Worm (Caenorhabditis elegans) whole organism, late embryonic: Measurements from ENCODE around the gene srh-82.

ENCODE experiments used
- C08G9.2 ChIP-seq: sonication (generic microtip); optimal IDR thresholded peaks from 2 replicates; lab custom pipeline; 2016; ENCODE audit warnings: mild to moderate bottlenecking, missing genetic modification characterization, moderate library complexity, missing compliant biosample characterization
- C38D4.7 ChIP-seq: fragments of 200-800 bp; sonication (Bioruptor generic); optimal IDR thresholded peaks from 2 replicates; lab custom pipeline; 2018; ENCODE audit warnings: mild to moderate bottlenecking, missing genetic modification characterization, moderate library complexity, missing compliant biosample characterization
- T23F11.4 ChIP-seq: fragments of 200-800 bp; sonication (Bioruptor generic); optimal IDR thresholded peaks from 2 replicates; lab custom pipeline; 2018; ENCODE audit warnings: mild to moderate bottlenecking, missing genetic modification characterization, missing compliant biosample characterization
- Y22D7AL.16 ChIP-seq: sonication (generic microtip); optimal IDR thresholded peaks from 2 replicates; lab custom pipeline; 2016; ENCODE audit warnings: missing genetic modification characterization, missing compliant biosample characterization
- ahr-1 ChIP-seq: sonication (generic microtip); optimal IDR thresholded peaks from 2 replicates; lab custom pipeline; 2016; ENCODE audit warnings: missing genetic modification characterization, missing compliant biosample characterization
- ceh-14 ChIP-seq: sonication (generic microtip); optimal IDR thresholded peaks from 2 replicates; lab custom pipeline; 2016; ENCODE audit warnings: missing genotype, missing genetic modification characterization, missing compliant biosample characterization
- ceh-18 ChIP-seq: sonication (generic microtip); optimal IDR thresholded peaks from 2 replicates; lab custom pipeline; 2016; ENCODE audit warnings: missing genetic modification characterization, missing compliant biosample characterization
- ceh-22 ChIP-seq: sonication (generic microtip); optimal IDR thresholded peaks from 2 replicates; lab custom pipeline; 2017; ENCODE audit warnings: missing biosample characterization, missing genetic modification characterization
- ceh-24 ChIP-seq: sonication (generic microtip); optimal IDR thresholded peaks from 2 replicates; lab custom pipeline; 2016; ENCODE audit warnings: mild to moderate bottlenecking, missing genetic modification characterization, missing compliant biosample characterization
- ceh-6 ChIP-seq: fragments of 200-800 bp; sonication (Bioruptor generic); optimal IDR thresholded peaks from 2 replicates; lab custom pipeline; 2018; ENCODE audit warnings: mild to moderate bottlenecking, missing genetic modification characterization, missing compliant biosample characterization
- che-1 ChIP-seq: sonication (generic microtip); optimal IDR thresholded peaks from 2 replicates; lab custom pipeline; 2016; ENCODE audit warnings: mild to moderate bottlenecking, missing genetic modification characterization, missing compliant biosample characterization
- dmd-4 ChIP-seq: sonication (generic microtip); optimal IDR thresholded peaks from 2 replicates; lab custom pipeline; 2016; ENCODE audit warnings: borderline replicate concordance, missing genetic modification characterization, missing compliant biosample characterization
- dve-1 ChIP-seq: sonication (generic microtip); optimal IDR thresholded peaks from 2 replicates; lab custom pipeline; 2017; ENCODE audit warnings: antibody characterized with exemption, mild to moderate bottlenecking, missing genetic modification characterization, missing compliant biosample characterization
- ets-4 ChIP-seq: sonication (generic microtip); optimal IDR thresholded peaks from 2 replicates; lab custom pipeline; 2016; ENCODE audit warnings: missing genetic modification characterization, missing compliant biosample characterization
- eyg-1 ChIP-seq: sonication (generic microtip); optimal IDR thresholded peaks from 2 replicates; lab custom pipeline; 2016; ENCODE audit warnings: missing genotype, missing genetic modification characterization, missing compliant biosample characterization
- fax-1 ChIP-seq: sonication (generic microtip); optimal IDR thresholded peaks from 2 replicates; lab custom pipeline; 2016; ENCODE audit warnings: missing genotype, missing genetic modification characterization, missing compliant biosample characterization
- fkh-10 ChIP-seq: fragments of 150-350 bp; optimal IDR thresholded peaks from 2 replicates; lab custom pipeline; 2014; ENCODE audit warnings: missing biosample characterization, missing genetic modification reagents, missing genetic modification characterization
- fkh-6 ChIP-seq: sonication (generic microtip); optimal IDR thresholded peaks from 2 replicates; lab custom pipeline; 2016; ENCODE audit warnings: missing genetic modification characterization, missing compliant biosample characterization
- hlh-30 ChIP-seq: sonication (generic microtip); optimal IDR thresholded peaks from 2 replicates; lab custom pipeline; 2017; ENCODE audit warnings: antibody characterized with exemption, missing genetic modification characterization, missing compliant biosample characterization; ENCODE audit not compliant: insufficient read depth
- hlh-8 ChIP-seq: sonication (generic microtip); optimal IDR thresholded peaks from 2 replicates; lab custom pipeline; 2016; ENCODE audit warnings: missing genotype, missing genetic modification characterization, missing compliant biosample characterization
- lin-11 ChIP-seq: fragments of 200-800 bp; sonication (Bioruptor generic); optimal IDR thresholded peaks from 2 replicates; lab custom pipeline; 2018; ENCODE audit warnings: mild to moderate bottlenecking, missing genetic modification characterization, missing compliant biosample characterization
- madf-2 ChIP-seq: sonication (generic microtip); optimal IDR thresholded peaks from 2 replicates; lab custom pipeline; 2017; ENCODE audit warnings: missing genetic modification characterization, missing compliant biosample characterization
- mec-3 ChIP-seq: sonication (generic microtip); optimal IDR thresholded peaks from 2 replicates; lab custom pipeline; 2016; ENCODE audit warnings: borderline replicate concordance, missing genetic modification characterization, missing compliant biosample characterization
- nfya-1 ChIP-seq: sonication (generic microtip); optimal IDR thresholded peaks from 2 replicates; lab custom pipeline; 2017; ENCODE audit warnings: missing genetic modification characterization, mild to moderate bottlenecking, missing compliant biosample characterization, antibody characterized with exemption, moderate library complexity
- nhr-232 ChIP-seq: sonication (generic microtip); optimal IDR thresholded peaks from 2 replicates; lab custom pipeline; 2016; ENCODE audit warnings: missing genetic modification characterization, missing compliant biosample characterization
- npax-4 ChIP-seq: sonication (generic microtip); optimal IDR thresholded peaks from 2 replicates; lab custom pipeline; 2016; ENCODE audit warnings: missing genetic modification characterization, missing compliant biosample characterization
- odd-2 ChIP-seq: sonication (generic microtip); optimal IDR thresholded peaks from 2 replicates; lab custom pipeline; 2017; ENCODE audit warnings: antibody characterized with exemption, mild to moderate bottlenecking, missing genetic modification characterization, missing compliant biosample characterization
- pag-3 ChIP-seq: sonication (generic microtip); optimal IDR thresholded peaks from 2 replicates; lab custom pipeline; 2016; ENCODE audit warnings: missing compliant biosample characterization, missing genetic modification characterization, borderline replicate concordance
- pat-9 ChIP-seq: fragments of 200-800 bp; sonication (Bioruptor generic); optimal IDR thresholded peaks from 2 replicates; lab custom pipeline; 2018; ENCODE audit warnings: mild to moderate bottlenecking, missing genetic modification characterization, moderate library complexity, missing compliant biosample characterization
- pha-2 ChIP-seq: sonication (generic microtip); optimal IDR thresholded peaks from 2 replicates; lab custom pipeline; 2017; ENCODE audit warnings: mild to moderate bottlenecking, missing genetic modification characterization, missing compliant biosample characterization
- ref-2 ChIP-seq: sonication (generic microtip); optimal IDR thresholded peaks from 2 replicates; lab custom pipeline; 2016; ENCODE audit warnings: missing genetic modification characterization, missing compliant biosample characterization
- rnt-1 ChIP-seq: sonication (generic microtip); optimal IDR thresholded peaks from 2 replicates; lab custom pipeline; 2016; ENCODE audit warnings: missing genetic modification characterization, missing compliant biosample characterization
- sdc-2 ChIP-seq: sonication (generic microtip); optimal IDR thresholded peaks from 2 replicates; lab custom pipeline; 2016; ENCODE audit warnings: missing genotype, missing genetic modification characterization, missing compliant biosample characterization
- sox-4 ChIP-seq: sonication (generic microtip); optimal IDR thresholded peaks from 2 replicates; lab custom pipeline; 2017; ENCODE audit warnings: mild to moderate bottlenecking, missing genetic modification characterization, inconsistent platforms, missing compliant biosample characterization
- tbx-2 ChIP-seq: sonication (generic microtip); optimal IDR thresholded peaks from 2 replicates; lab custom pipeline; 2016; ENCODE audit warnings: missing genetic modification characterization, missing compliant biosample characterization
- tbx-7 ChIP-seq: sonication (generic microtip); optimal IDR thresholded peaks from 2 replicates; lab custom pipeline; 2016; ENCODE audit warnings: missing genotype, missing genetic modification characterization, missing compliant biosample characterization
- ttx-3 ChIP-seq: sonication (generic microtip); optimal IDR thresholded peaks from 2 replicates; lab custom pipeline; 2016; ENCODE audit warnings: missing genetic modification reagents, missing genetic modification characterization, missing compliant biosample characterization
- unc-3 ChIP-seq, 2 experiments: fragments of 200-800 bp in 1 of 2; sonication (Bioruptor generic) in 1 of 2; sonication (generic microtip) in 1 of 2; conservative IDR thresholded peaks in 1 of 2; optimal IDR thresholded peaks in 1 of 2; 2 replicates each; pipeline versions ENCODE4 v1.3.6 to Lab custom; 2016 to 2022; ENCODE audit warnings: missing compliant biosample characterization in 2 of 2, missing genetic modification characterization in 2 of 2, missing genetic modification reagents in 1 of 2
- unc-55 ChIP-seq: sonication (generic microtip); optimal IDR thresholded peaks from 2 replicates; lab custom pipeline; 2017; ENCODE audit warnings: missing biosample characterization, missing genetic modification reagents, missing genetic modification characterization
- unc-86 ChIP-seq: sonication (generic microtip); optimal IDR thresholded peaks from 2 replicates; lab custom pipeline; 2016; ENCODE audit warnings: missing genetic modification characterization, missing compliant biosample characterization
- zip-5 ChIP-seq: sonication (generic microtip); optimal IDR thresholded peaks from 2 replicates; lab custom pipeline; 2016; ENCODE audit warnings: missing genetic modification characterization, missing compliant biosample characterization

Gene srh-82

DNA sequence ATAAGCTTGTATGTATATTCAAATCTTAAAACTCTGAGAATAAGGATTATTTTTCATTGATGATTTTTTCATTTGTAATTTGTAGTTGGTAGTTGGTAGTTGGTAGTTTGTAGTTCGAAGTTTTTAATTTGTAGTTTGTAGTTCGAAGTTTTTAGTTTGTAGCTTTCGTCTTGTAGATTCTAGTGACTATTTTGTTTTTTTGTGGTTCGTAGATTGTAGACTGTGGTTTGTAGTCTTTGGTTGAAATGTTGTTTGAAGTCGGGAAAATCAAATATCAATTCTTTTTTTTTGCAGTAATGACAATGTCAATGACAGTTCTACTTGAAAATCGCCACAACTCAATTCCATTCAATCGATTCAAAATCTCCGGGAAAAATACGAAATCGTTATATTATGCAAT, 800 bp downstream of the srh-82 start:
- TF ChIP-seq pha-2 (no peak), ahr-1 (tag; lab: Kevin White, UChicago) (no peak), C08G9.2 (tag; lab: Kevin White, UChicago) (no peak), tbx-2 (no peak), Y22D7AL.16 (tag; lab: Kevin White, UChicago) (no peak), ref-2 (tag; lab: Kevin White, UChicago) (no peak), unc-55 (no peak), dmd-4 (tag; lab: Kevin White, UChicago) (no peak), ets-4 (no peak), fkh-10 (GFP tag; lab: Kevin White, UChicago) (no peak), ceh-6 (GFP tag; lab: Kevin White, UChicago) (no peak), ceh-22 (tag; lab: Kevin White, UChicago) (no peak)

- TF ChIP-seq C08G9.2 (tag; lab: Kevin White, UChicago), result no peak
- TF ChIP-seq dmd-4 (tag; lab: Kevin White, UChicago), result no peak
- no peak for TF ChIP-seq unc-86 (tag; lab: Kevin White, UChicago)
- no peak for TF ChIP-seq ceh-18 (tag; lab: Kevin White, UChicago)
- TF ChIP-seq nfya-1, result no peak
- no peak for TF ChIP-seq odd-2 (tag; lab: Kevin White, UChicago)
- no peak for TF ChIP-seq C38D4.7 (GFP tag; lab: Kevin White, UChicago)
- TF ChIP-seq, all 69 proteins: peak for 0
Observed at ce11 chrV:150059-150458, 5.2 kb downstream of the srh-82 start.

DNA sequence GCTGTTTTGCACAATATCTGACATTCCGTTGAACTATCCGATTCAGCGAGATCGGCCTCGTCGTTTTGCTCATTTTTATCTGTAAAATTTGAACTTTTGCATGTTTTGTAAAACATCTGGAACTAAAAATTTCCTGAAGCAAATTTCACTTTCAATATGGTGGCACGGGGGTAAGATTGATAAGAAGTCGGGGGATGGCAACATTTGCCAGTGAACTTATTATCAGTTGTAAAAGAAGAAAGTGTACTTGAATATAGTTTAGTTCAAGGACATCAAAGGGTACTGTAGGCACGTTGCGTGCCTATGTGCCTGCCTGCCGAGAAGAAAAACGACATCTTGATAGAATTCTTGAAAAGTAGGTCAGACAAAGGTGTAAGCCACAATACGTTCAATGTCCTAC, 6.4 kb downstream of the srh-82 start, which contains the start of gene W03F9.4:
W03F9.4 (minus strand) TSS at position 79 of the 400 bp plus-strand sequence.
- no peak for TF ChIP-seq odd-2 (tag; lab: Kevin White, UChicago)
- no peak for TF ChIP-seq mec-3
- no peak for TF ChIP-seq ceh-14
- no peak for TF ChIP-seq sox-4
- TF ChIP-seq madf-2 (tag; lab: Kevin White, UChicago), result no peak
- TF ChIP-seq sdc-2 (tag; lab: Kevin White, UChicago), result no peak
- no peak for TF ChIP-seq hlh-30
- no peak for TF ChIP-seq eyg-1 (tag; lab: Kevin White, UChicago)
- no peak for TF ChIP-seq ttx-3 (tag; lab: Kevin White, UChicago)
- no peak for TF ChIP-seq ref-2 (tag; lab: Kevin White, UChicago)
- no peak for TF ChIP-seq fax-1 (tag; lab: Kevin White, UChicago)
- no peak for TF ChIP-seq che-1
- TF ChIP-seq lin-11 (tag; lab: Kevin White, UChicago), result no peak

DNA sequence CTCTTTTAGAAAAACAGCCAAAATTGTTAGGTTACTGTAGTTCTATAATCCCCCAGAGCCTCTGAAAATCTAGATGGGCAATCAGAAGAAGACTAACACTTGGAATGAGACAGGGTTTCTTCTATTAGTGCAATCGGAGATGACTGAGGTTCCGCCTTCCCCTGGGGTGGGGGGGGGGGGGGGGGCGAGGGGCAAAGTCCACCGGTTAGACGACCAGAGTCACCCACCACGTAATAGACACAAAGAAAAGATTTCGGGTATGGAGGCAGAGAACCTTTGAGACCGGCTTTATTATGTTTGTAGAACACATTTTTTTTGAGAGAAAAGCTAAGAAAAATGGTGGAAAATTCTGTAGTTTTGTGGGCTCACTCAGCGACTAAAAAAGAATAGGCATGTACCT, 7.3 kb downstream of the srh-82 start:
- TF ChIP-seq hlh-8 (tag; lab: Kevin White, UChicago), result no peak
- TF ChIP-seq npax-4, result no peak
- no peak for TF ChIP-seq dve-1 (tag; lab: Kevin White, UChicago)

- TF ChIP-seq ref-2 (tag; lab: Kevin White, UChicago) (peak; percentile 43), hlh-30 (no peak)
Observed at ce11 chrV:153867-154266, 9.0 kb downstream of the srh-82 start.

ce11 chrV:155215-155614, 10.3 kb downstream of the srh-82 start:
- TF ChIP-seq Y22D7AL.16 (tag; lab: Kevin White, UChicago) (no peak), npax-4 (no peak), rnt-1 (tag; lab: Kevin White, UChicago) (peak; percentile 35), nfya-1 (peak; percentile 52), ceh-24 (tag; lab: Kevin White, UChicago) (no peak), unc-3 (GFP tag; conservative IDR thresholded peaks at IDR 0.05; lab: Robert Waterston, UW) (no peak), unc-3 (tag; optimal IDR thresholded peaks at IDR 0.05; lab: Kevin White, UChicago) (no peak), pat-9 (no peak), pag-3 (no peak), sdc-2 (tag; lab: Kevin White, UChicago) (peak; percentile 61), ceh-18 (tag; lab: Kevin White, UChicago) (peak; percentile 27), hlh-30 (peak; percentile 67), nhr-232 (tag; lab: Kevin White, UChicago) (no peak), tbx-7 (tag; lab: Kevin White, UChicago) (no peak), fkh-6 (tag; lab: Kevin White, UChicago) (peak; percentile 31), tbx-2 (peak; percentile 56), zip-5 (tag; lab: Kevin White, UChicago) (no peak), ceh-22 (tag; lab: Kevin White, UChicago) (no peak), dmd-4 (tag; lab: Kevin White, UChicago) (no peak), T23F11.4 (GFP tag; lab: Kevin White, UChicago) (no peak), ref-2 (tag; lab: Kevin White, UChicago) (peak; percentile 58), fkh-10 (GFP tag; lab: Kevin White, UChicago) (no peak)
